Worm (Caenorhabditis elegans) whole organism, late embryonic: ENCODE results near the gene K02E7.12.

Source experiments
- C38D4.7 ChIP-seq: fragments of 200-800 bp; sonication (Bioruptor generic); optimal IDR thresholded peaks from 2 replicates; lab custom pipeline; 2018; ENCODE audit warnings: mild to moderate bottlenecking, missing genetic modification characterization, moderate library complexity, missing compliant biosample characterization
- F13H6.1 ChIP-seq: sonication (generic microtip); optimal IDR thresholded peaks from 2 replicates; lab custom pipeline; 2016; ENCODE audit warnings: missing genetic modification characterization, missing compliant biosample characterization
- K02D7.2 ChIP-seq: sonication (generic microtip); optimal IDR thresholded peaks from 2 replicates; lab custom pipeline; 2017; ENCODE audit warnings: mild to moderate bottlenecking, missing genetic modification characterization, missing compliant biosample characterization
- T23F11.4 ChIP-seq: fragments of 200-800 bp; sonication (Bioruptor generic); optimal IDR thresholded peaks from 2 replicates; lab custom pipeline; 2018; ENCODE audit warnings: mild to moderate bottlenecking, missing genetic modification characterization, missing compliant biosample characterization
- ceh-18 ChIP-seq: sonication (generic microtip); optimal IDR thresholded peaks from 2 replicates; lab custom pipeline; 2016; ENCODE audit warnings: missing genetic modification characterization, missing compliant biosample characterization
- ceh-24 ChIP-seq: sonication (generic microtip); optimal IDR thresholded peaks from 2 replicates; lab custom pipeline; 2016; ENCODE audit warnings: mild to moderate bottlenecking, missing genetic modification characterization, missing compliant biosample characterization
- ceh-34 ChIP-seq: sonication (generic microtip); optimal IDR thresholded peaks from 2 replicates; lab custom pipeline; 2016; ENCODE audit warnings: mild to moderate bottlenecking, missing genetic modification characterization, missing compliant biosample characterization
- ceh-48 ChIP-seq: sonication (generic microtip); optimal IDR thresholded peaks from 2 replicates; lab custom pipeline; 2016; ENCODE audit warnings: missing genetic modification characterization, inconsistent platforms, missing compliant biosample characterization
- ceh-6 ChIP-seq: fragments of 200-800 bp; sonication (Bioruptor generic); optimal IDR thresholded peaks from 2 replicates; lab custom pipeline; 2018; ENCODE audit warnings: mild to moderate bottlenecking, missing genetic modification characterization, missing compliant biosample characterization
- ceh-9 ChIP-seq: sonication (generic microtip); optimal IDR thresholded peaks from 2 replicates; lab custom pipeline; 2016; ENCODE audit warnings: mild to moderate bottlenecking, missing genetic modification characterization, inconsistent platforms, missing compliant biosample characterization
- elt-4 ChIP-seq: sonication (generic microtip); optimal IDR thresholded peaks from 2 replicates; lab custom pipeline; 2016; ENCODE audit warnings: missing genetic modification characterization, missing compliant biosample characterization
- ets-4 ChIP-seq: sonication (generic microtip); optimal IDR thresholded peaks from 2 replicates; lab custom pipeline; 2016; ENCODE audit warnings: missing genetic modification characterization, missing compliant biosample characterization
- fax-1 ChIP-seq: sonication (generic microtip); optimal IDR thresholded peaks from 2 replicates; lab custom pipeline; 2016; ENCODE audit warnings: missing genotype, missing genetic modification characterization, missing compliant biosample characterization
- fkh-6 ChIP-seq: sonication (generic microtip); optimal IDR thresholded peaks from 2 replicates; lab custom pipeline; 2016; ENCODE audit warnings: missing genetic modification characterization, missing compliant biosample characterization
- gmeb-2 ChIP-seq: sonication (generic microtip); optimal IDR thresholded peaks from 2 replicates; lab custom pipeline; 2016; ENCODE audit warnings: missing genetic modification characterization, inconsistent platforms, missing compliant biosample characterization
- hlh-13 ChIP-seq: fragments of 200-800 bp; sonication (Bioruptor generic); optimal IDR thresholded peaks from 2 replicates; lab custom pipeline; 2018; ENCODE audit warnings: mild to moderate bottlenecking, missing genetic modification characterization, missing compliant biosample characterization
- hlh-30 ChIP-seq: sonication (generic microtip); optimal IDR thresholded peaks from 2 replicates; lab custom pipeline; 2017; ENCODE audit warnings: antibody characterized with exemption, missing genetic modification characterization, missing compliant biosample characterization; ENCODE audit not compliant: insufficient read depth
- hlh-6 ChIP-seq: sonication (generic microtip); optimal IDR thresholded peaks from 2 replicates; lab custom pipeline; 2016; ENCODE audit warnings: missing genotype, missing genetic modification characterization, missing compliant biosample characterization
- hlh-8 ChIP-seq: sonication (generic microtip); optimal IDR thresholded peaks from 2 replicates; lab custom pipeline; 2016; ENCODE audit warnings: missing genotype, missing genetic modification characterization, missing compliant biosample characterization
- lim-6 ChIP-seq: sonication (generic microtip); optimal IDR thresholded peaks from 2 replicates; lab custom pipeline; 2016; ENCODE audit warnings: missing genetic modification characterization, missing compliant biosample characterization
- mec-3 ChIP-seq: sonication (generic microtip); optimal IDR thresholded peaks from 2 replicates; lab custom pipeline; 2016; ENCODE audit warnings: borderline replicate concordance, missing genetic modification characterization, missing compliant biosample characterization
- nfya-1 ChIP-seq: sonication (generic microtip); optimal IDR thresholded peaks from 2 replicates; lab custom pipeline; 2017; ENCODE audit warnings: missing genetic modification characterization, mild to moderate bottlenecking, missing compliant biosample characterization, antibody characterized with exemption, moderate library complexity
- nhr-232 ChIP-seq: sonication (generic microtip); optimal IDR thresholded peaks from 2 replicates; lab custom pipeline; 2016; ENCODE audit warnings: missing genetic modification characterization, missing compliant biosample characterization
- npax-4 ChIP-seq: sonication (generic microtip); optimal IDR thresholded peaks from 2 replicates; lab custom pipeline; 2016; ENCODE audit warnings: missing genetic modification characterization, missing compliant biosample characterization
- odd-2 ChIP-seq: sonication (generic microtip); optimal IDR thresholded peaks from 2 replicates; lab custom pipeline; 2017; ENCODE audit warnings: antibody characterized with exemption, mild to moderate bottlenecking, missing genetic modification characterization, missing compliant biosample characterization
- pag-3 ChIP-seq: sonication (generic microtip); optimal IDR thresholded peaks from 2 replicates; lab custom pipeline; 2016; ENCODE audit warnings: missing compliant biosample characterization, missing genetic modification characterization, borderline replicate concordance
- pat-9 ChIP-seq: fragments of 200-800 bp; sonication (Bioruptor generic); optimal IDR thresholded peaks from 2 replicates; lab custom pipeline; 2018; ENCODE audit warnings: mild to moderate bottlenecking, missing genetic modification characterization, moderate library complexity, missing compliant biosample characterization
- pax-1 ChIP-seq: fragments of 150-350 bp; optimal IDR thresholded peaks from 2 replicates; lab custom pipeline; 2014; ENCODE audit warnings: missing biosample characterization, missing genetic modification characterization
- pha-2 ChIP-seq: sonication (generic microtip); optimal IDR thresholded peaks from 2 replicates; lab custom pipeline; 2017; ENCODE audit warnings: mild to moderate bottlenecking, missing genetic modification characterization, missing compliant biosample characterization
- pha-4 ChIP-seq: fragments of 150-350 bp; optimal IDR thresholded peaks from 2 replicates; lab custom pipeline; 2018; ENCODE audit warnings: missing biosample characterization, missing genetic modification reagents, missing genetic modification characterization
- pqm-1 ChIP-seq: sonication (generic microtip); optimal IDR thresholded peaks from 2 replicates; lab custom pipeline; 2016; ENCODE audit warnings: missing genetic modification characterization, missing compliant biosample characterization
- ref-2 ChIP-seq: sonication (generic microtip); optimal IDR thresholded peaks from 2 replicates; lab custom pipeline; 2016; ENCODE audit warnings: missing genetic modification characterization, missing compliant biosample characterization
- rnt-1 ChIP-seq: sonication (generic microtip); optimal IDR thresholded peaks from 2 replicates; lab custom pipeline; 2016; ENCODE audit warnings: missing genetic modification characterization, missing compliant biosample characterization
- sdc-2 ChIP-seq: sonication (generic microtip); optimal IDR thresholded peaks from 2 replicates; lab custom pipeline; 2016; ENCODE audit warnings: missing genotype, missing genetic modification characterization, missing compliant biosample characterization
- sox-4 ChIP-seq: sonication (generic microtip); optimal IDR thresholded peaks from 2 replicates; lab custom pipeline; 2017; ENCODE audit warnings: mild to moderate bottlenecking, missing genetic modification characterization, inconsistent platforms, missing compliant biosample characterization
- syd-9 ChIP-seq: sonication (generic microtip); optimal IDR thresholded peaks from 2 replicates; lab custom pipeline; 2016; ENCODE audit warnings: mild to moderate bottlenecking, missing genetic modification characterization, moderate library complexity, missing compliant biosample characterization
- tbx-2 ChIP-seq: sonication (generic microtip); optimal IDR thresholded peaks from 2 replicates; lab custom pipeline; 2016; ENCODE audit warnings: missing genetic modification characterization, missing compliant biosample characterization
- tbx-7 ChIP-seq: sonication (generic microtip); optimal IDR thresholded peaks from 2 replicates; lab custom pipeline; 2016; ENCODE audit warnings: missing genotype, missing genetic modification characterization, missing compliant biosample characterization
- ttx-3 ChIP-seq: sonication (generic microtip); optimal IDR thresholded peaks from 2 replicates; lab custom pipeline; 2016; ENCODE audit warnings: missing genetic modification reagents, missing genetic modification characterization, missing compliant biosample characterization
- unc-3 ChIP-seq, 2 experiments: fragments of 200-800 bp in 1 of 2; sonication (Bioruptor generic) in 1 of 2; sonication (generic microtip) in 1 of 2; conservative IDR thresholded peaks in 1 of 2; optimal IDR thresholded peaks in 1 of 2; 2 replicates each; pipeline versions ENCODE4 v1.3.6 to Lab custom; 2016 to 2022; ENCODE audit warnings: missing compliant biosample characterization in 2 of 2, missing genetic modification characterization in 2 of 2, missing genetic modification reagents in 1 of 2
- unc-42 ChIP-seq: sonication (generic microtip); optimal IDR thresholded peaks from 2 replicates; lab custom pipeline; 2016; ENCODE audit warnings: missing genotype, missing genetic modification characterization, missing compliant biosample characterization
- unc-55 ChIP-seq: sonication (generic microtip); optimal IDR thresholded peaks from 2 replicates; lab custom pipeline; 2017; ENCODE audit warnings: missing biosample characterization, missing genetic modification reagents, missing genetic modification characterization
- unc-86 ChIP-seq: sonication (generic microtip); optimal IDR thresholded peaks from 2 replicates; lab custom pipeline; 2016; ENCODE audit warnings: missing genetic modification characterization, missing compliant biosample characterization
- zip-5 ChIP-seq: sonication (generic microtip); optimal IDR thresholded peaks from 2 replicates; lab custom pipeline; 2016; ENCODE audit warnings: missing genetic modification characterization, missing compliant biosample characterization

K02E7.12 gene

DNA sequence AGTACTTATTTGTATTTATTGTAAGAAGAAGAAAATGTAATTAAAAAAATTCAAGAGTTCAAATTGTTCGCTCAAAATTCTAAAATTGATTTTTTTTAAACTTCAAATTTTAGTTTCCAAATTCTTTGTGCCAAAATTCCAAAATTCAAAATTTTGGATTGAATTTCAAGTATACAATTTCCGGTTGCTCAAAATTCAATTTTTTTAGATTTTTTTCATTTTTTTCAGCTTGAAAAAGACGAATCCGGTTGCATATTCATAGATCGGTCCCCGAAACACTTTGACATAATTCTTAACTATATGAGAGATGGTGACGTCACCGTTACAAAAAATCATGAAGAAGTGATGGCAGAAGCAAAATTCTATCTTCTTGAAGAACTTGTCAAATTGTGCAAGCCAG, 1.1 kb downstream of the K02E7.12 start, which contains the start of gene K02E7.4:
K02E7.4 (plus strand) TSS at position 301 of the 400 bp plus-strand sequence.
- TF ChIP-seq ceh-6 (GFP tag; lab: Kevin White, UChicago): no peak
- no peak for TF ChIP-seq pag-3 (tag; lab: Kevin White, UChicago)
- TF ChIP-seq hlh-8 (tag; lab: Kevin White, UChicago): no peak
- no peak for TF ChIP-seq sdc-2 (tag; lab: Kevin White, UChicago)
- TF ChIP-seq K02D7.2: no peak
- no peak for TF ChIP-seq sox-4 (tag; lab: Kevin White, UChicago)
- no peak for TF ChIP-seq ets-4 (tag; lab: Kevin White, UChicago)
- no peak for TF ChIP-seq ttx-3
- TF ChIP-seq ceh-48 (tag; lab: Kevin White, UChicago): no peak
- no peak for TF ChIP-seq tbx-2

DNA sequence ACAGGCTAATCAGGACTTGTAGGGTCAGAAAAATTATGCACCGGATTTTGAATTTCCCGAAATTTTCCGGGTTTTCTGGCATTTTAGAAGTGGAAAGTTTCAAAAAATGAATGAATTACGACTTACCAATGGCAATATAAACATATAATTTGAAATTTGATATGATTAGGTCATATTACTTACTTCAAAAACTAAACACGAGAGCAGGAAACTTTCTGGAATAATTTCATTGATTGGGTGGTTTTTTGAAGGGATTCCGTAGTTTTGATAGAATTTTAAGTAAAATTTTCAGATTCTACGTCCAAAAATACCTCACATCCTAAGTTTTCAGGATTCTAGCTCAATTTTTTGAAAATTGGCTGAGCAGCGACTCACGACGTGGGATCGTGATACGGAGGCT, 4.4 kb downstream of the K02E7.12 start, which contains the start of gene K02E7.11:
K02E7.11 (minus strand) TSS at position 101 of the 400 bp plus-strand sequence.
- no peak for TF ChIP-seq fkh-6 (tag; lab: Kevin White, UChicago)
- no peak for TF ChIP-seq ref-2 (tag; lab: Kevin White, UChicago)
- no peak for TF ChIP-seq unc-86
- no peak for TF ChIP-seq ceh-9
- no peak for TF ChIP-seq rnt-1 (tag; lab: Kevin White, UChicago)
- TF ChIP-seq odd-2: no peak
- TF ChIP-seq K02D7.2: no peak
- TF ChIP-seq syd-9 (tag; lab: Kevin White, UChicago): no peak
- no peak for TF ChIP-seq hlh-13 (GFP tag; lab: Kevin White, UChicago)
- TF ChIP-seq hlh-30: no peak
- TF ChIP-seq npax-4 (tag; lab: Kevin White, UChicago): no peak
- TF ChIP-seq mec-3 (tag; lab: Kevin White, UChicago): no peak
- TF ChIP-seq ttx-3: no peak
- no peak for TF ChIP-seq pha-4

- no peak for TF ChIP-seq npax-4 (tag; lab: Kevin White, UChicago)
- no peak for TF ChIP-seq elt-4 (tag; lab: Kevin White, UChicago)
- TF ChIP-seq unc-42 (tag; lab: Kevin White, UChicago): no peak
- TF ChIP-seq zip-5 (tag; lab: Kevin White, UChicago): no peak
- no peak for TF ChIP-seq fax-1 (tag; lab: Kevin White, UChicago)
- no peak for TF ChIP-seq unc-3 (GFP tag; conservative IDR thresholded peaks at IDR 0.05; lab: Robert Waterston, UW)
- no peak for TF ChIP-seq unc-3 (tag; optimal IDR thresholded peaks at IDR 0.05; lab: Kevin White, UChicago)
- no peak for TF ChIP-seq gmeb-2 (tag; lab: Kevin White, UChicago)
- no peak for TF ChIP-seq pha-2 (tag; lab: Kevin White, UChicago)
- TF ChIP-seq, all 69 proteins: peak for 0
Measured at ce11 chrII:1082859-1083258, 11.9 kb downstream of the K02E7.12 start, which contains the start of gene K02E7.1. TSS of gene K02E7.1 (plus strand) at chrII:1083159.

- TF ChIP-seq pat-9 (tag; lab: Kevin White, UChicago) (no peak), pag-3 (tag; lab: Kevin White, UChicago) (no peak), T23F11.4 (GFP tag; lab: Kevin White, UChicago) (no peak), ceh-24 (no peak), pax-1 (tag; lab: Kevin White, UChicago) (no peak), sdc-2 (tag; lab: Kevin White, UChicago) (no peak), lim-6 (no peak), F13H6.1 (tag; lab: Kevin White, UChicago) (peak; percentile 27), pqm-1 (no peak), C38D4.7 (GFP tag; lab: Kevin White, UChicago) (no peak), hlh-8 (tag; lab: Kevin White, UChicago) (no peak), pha-2 (tag; lab: Kevin White, UChicago) (no peak), fax-1 (tag; lab: Kevin White, UChicago) (no peak), ceh-9 (no peak), ets-4 (tag; lab: Kevin White, UChicago) (no peak), tbx-7 (tag; lab: Kevin White, UChicago) (no peak), pha-4 (no peak), hlh-6 (tag; lab: Kevin White, UChicago) (no peak), unc-86 (no peak), nhr-232 (tag; lab: Kevin White, UChicago) (no peak), ceh-34 (no peak), ttx-3 (no peak), npax-4 (tag; lab: Kevin White, UChicago) (no peak), zip-5 (tag; lab: Kevin White, UChicago) (no peak), nfya-1 (tag; lab: Kevin White, UChicago) (peak; percentile 41), unc-3 (GFP tag; conservative IDR thresholded peaks at IDR 0.05; lab: Robert Waterston, UW) (no peak), unc-3 (tag; optimal IDR thresholded peaks at IDR 0.05; lab: Kevin White, UChicago) (no peak), tbx-2 (peak; percentile 2), unc-55 (GFP tag; lab: Kevin White, UChicago) (peak; percentile 44), hlh-13 (GFP tag; lab: Kevin White, UChicago) (no peak), ceh-18 (tag; lab: Kevin White, UChicago) (peak; percentile 8)
Measured at ce11 chrII:1084899-1085298, 13.9 kb downstream of the K02E7.12 start.
